Worm (Caenorhabditis elegans) whole organism, L3 larva: ENCODE measurements around the gene Y76B12C.6.

Source experiments
- ceh-9 ChIP-seq: sonication (generic microtip); optimal IDR thresholded peaks from 2 replicates; lab custom pipeline; 2018; ENCODE audit warnings: missing biosample characterization, missing genetic modification characterization
- egl-27 ChIP-seq: sonication (generic microtip); optimal IDR thresholded peaks from 4 replicates; lab custom pipeline; 2017; ENCODE audit warnings: missing biosample characterization, missing genetic modification reagents, missing genetic modification characterization
- fkh-10 ChIP-seq: sonication (generic microtip); optimal IDR thresholded peaks from 2 replicates; lab custom pipeline; 2017; ENCODE audit warnings: missing biosample characterization, missing genetic modification reagents, missing genetic modification characterization
- fos-1 ChIP-seq: fragments of 150-350 bp; optimal IDR thresholded peaks from 2 replicates; lab custom pipeline; 2014; ENCODE audit warnings: missing biosample characterization, missing genetic modification characterization
- jun-1 ChIP-seq: fragments of 150-350 bp; optimal IDR thresholded peaks from 2 replicates; lab custom pipeline; 2014; ENCODE audit warnings: missing biosample characterization, missing genetic modification reagents, missing genetic modification characterization
- nhr-28 ChIP-seq: fragments of 150-350 bp; optimal IDR thresholded peaks from 2 replicates; lab custom pipeline; 2014; ENCODE audit warnings: missing biosample characterization, missing genetic modification characterization
- unc-62 ChIP-seq: fragments of 150-350 bp; sonication (generic microtip); optimal IDR thresholded peaks from 4 replicates; lab custom pipeline; 2014; ENCODE audit warnings: missing biosample characterization, missing genetic modification reagents, missing genetic modification characterization

- TF ChIP-seq egl-27 (no peak), fkh-10 (GFP tag; lab: Kevin White, UChicago) (no peak), nhr-28 (no peak), jun-1 (no peak), fos-1 (tag; lab: Kevin White, UChicago) (no peak), unc-62 (GFP tag; lab: Kevin White, UChicago) (no peak), ceh-9 (tag; lab: Kevin White, UChicago) (no peak)
Measured at ce11 chrIV:1965135-1965534, 16.1 kb upstream of the Y76B12C.6 start, which contains the start of gene Y48A5A.1.
